Worm (Caenorhabditis elegans): ENCODE data around the gene T16G1.7.

T16G1.7 gene

ce11 chrV:12904054-12904453 lies 30.9 kb downstream of the T16G1.7 start, which contains the start of gene ttr-27:
TSS of gene ttr-27 (minus strand) at chrV:12904098.
- TF ChIP-seq F37B4.10 (GFP tag; IDR thresholded peaks at IDR 0.05) (no peak), chd-7 (tag; optimal IDR thresholded peaks at IDR 0.05) (no peak)

- TF ChIP-seq ceh-27 (GFP tag; optimal IDR thresholded peaks at IDR 0.05), result no peak
- no peak for TF ChIP-seq B0261.1 (tag; optimal IDR thresholded peaks at IDR 0.05)
- no peak for TF ChIP-seq ZK185.1 (tag; optimal IDR thresholded peaks at IDR 0.05; ENCODE audit: poor library complexity, severe bottlenecking)
- TF ChIP-seq nfya-1 (tag; optimal IDR thresholded peaks at IDR 0.05; ENCODE audit: borderline replicate concordance, insufficient read depth), result no peak
- no peak for TF ChIP-seq mcd-1 (GFP tag; IDR thresholded peaks at IDR 0.05)
- no peak for TF ChIP-seq egrh-3 (GFP tag; IDR thresholded peaks at IDR 0.05)
- TF ChIP-seq lsy-27 (tag; optimal IDR thresholded peaks at IDR 0.05; ENCODE audit: borderline replicate concordance, insufficient read depth), result no peak
- TF ChIP-seq snpc-4 (GFP tag; optimal IDR thresholded peaks at IDR 0.05), result no peak
- no peak for TF ChIP-seq snpc-4 (tag; optimal IDR thresholded peaks at IDR 0.05)
- no peak for TF ChIP-seq let-607 (tag; optimal IDR thresholded peaks at IDR 0.05)
- no peak for TF ChIP-seq rcor-1 (GFP tag; IDR thresholded peaks at IDR 0.05)
- no peak for TF ChIP-seq tbp1 (GFP tag; optimal IDR thresholded peaks at IDR 0.05)
- no peak for TF ChIP-seq attf-5 (GFP tag; optimal IDR thresholded peaks at IDR 0.05)
- no peak for TF ChIP-seq dox-1 (GFP tag; IDR thresholded peaks at IDR 0.05)
- no peak for TF ChIP-seq tlf-1 (GFP tag; optimal IDR thresholded peaks at IDR 0.05)
- TF ChIP-seq Y53F4B.3 (GFP tag; IDR thresholded peaks at IDR 0.05), result no peak
These were observed 33.6 kb downstream of the T16G1.7 start for ce11 chrV:12901301-12901700.

ce11 chrV:12898583-12899232 lies 36.2 kb downstream of the T16G1.7 start:
- TF ChIP-seq xnd-1 (tag; optimal IDR thresholded peaks at IDR 0.05) (no peak), lsy-27 (tag; optimal IDR thresholded peaks at IDR 0.05; ENCODE audit: borderline replicate concordance, insufficient read depth) (no peak)

- TF ChIP-seq Y95B8A.8 (GFP tag; IDR thresholded peaks at IDR 0.05), result no peak
- TF ChIP-seq egl-44 (GFP tag; IDR thresholded peaks at IDR 0.05), result no peak
- 0 out of 2 replicates have a peak, but pooled peaks have one; percentile 25 for TF ChIP-seq cebp-1 (GFP tag; IDR thresholded peaks at IDR 0.05)
- no peak for TF ChIP-seq cebp-1 (tag; optimal IDR thresholded peaks at IDR 0.05)
These were observed 37.6 kb downstream of the T16G1.7 start for ce11 chrV:12897338-12897737.

- TF ChIP-seq nfyb-1 (GFP tag; IDR thresholded peaks at IDR 0.05), result no peak
- TF ChIP-seq ztf-26 (tag; optimal IDR thresholded peaks at IDR 0.05), result no peak
- no peak for TF ChIP-seq akir-1 (GFP tag; optimal IDR thresholded peaks at IDR 0.05)
- TF ChIP-seq ztf-28 (GFP tag; IDR thresholded peaks at IDR 0.05), result no peak
- no peak for TF ChIP-seq somi-1 (GFP tag; optimal IDR thresholded peaks at IDR 0.05)
- no peak for TF ChIP-seq madf-8 (GFP tag; conservative IDR thresholded peaks at IDR 0.05)
- TF ChIP-seq mel-28 (tag; optimal IDR thresholded peaks at IDR 0.05; ENCODE audit: borderline replicate concordance), result no peak
- no peak for TF ChIP-seq sea-2 (GFP tag; IDR thresholded peaks at IDR 0.05)
- no peak for TF ChIP-seq gei-17 (GFP tag; optimal IDR thresholded peaks at IDR 0.05)
- TF ChIP-seq tlf-1 (GFP tag; optimal IDR thresholded peaks at IDR 0.05), result no peak
- no peak for TF ChIP-seq snpc-4 (GFP tag; optimal IDR thresholded peaks at IDR 0.05)
- no peak for TF ChIP-seq snpc-4 (tag; optimal IDR thresholded peaks at IDR 0.05)
- no peak for TF ChIP-seq F10E7.11 (tag; optimal IDR thresholded peaks at IDR 0.05)
- TF ChIP-seq athp-1 (tag; optimal IDR thresholded peaks at IDR 0.05), result no peak
- TF ChIP-seq unc-130 (GFP tag; optimal IDR thresholded peaks at IDR 0.05), result no peak
- TF ChIP-seq lin-54 (GFP tag; optimal IDR thresholded peaks at IDR 0.05), result no peak
- no peak for TF ChIP-seq F55B11.4 (tag; optimal IDR thresholded peaks at IDR 0.05; ENCODE audit: borderline replicate concordance, insufficient read depth)
- no peak for TF ChIP-seq F23B12.7 (tag; optimal IDR thresholded peaks at IDR 0.05; ENCODE audit: insufficient read depth)
- no peak for TF ChIP-seq aptf-2 (GFP tag; conservative IDR thresholded peaks at IDR 0.05)
These were observed 38.1 kb downstream of the T16G1.7 start for ce11 chrV:12896850-12897249.

Data from whole organism, young adult.